Fruit fly (Drosophila melanogaster) whole organism, pupa: Measurements from ENCODE around the gene CG43367.
A peak's percentile ranks its signal among the peaks of the same experiment; 100 is the strongest.

Experiments used
- CG10348 ChIP-seq: fragments of 200-800 bp; sonication (Bioruptor generic); IDR thresholded peaks from 2 replicates; pipeline ENCODE4 v1.3.6; 2022; ENCODE audit warnings: missing biosample characterization, missing genetic modification characterization
- CG12605 ChIP-seq: fragments of 200-800 bp; sonication (Bioruptor generic); IDR thresholded peaks from 2 replicates; pipeline ENCODE4 v1.3.6; 2022; ENCODE audit warnings: missing biosample characterization, missing genetic modification characterization
- CG14655 ChIP-seq: fragments of 200-800 bp; sonication (Bioruptor generic); optimal IDR thresholded peaks from 3 replicates; lab custom pipeline; 2017; ENCODE audit warnings: mild to moderate bottlenecking, missing biosample characterization, missing genetic modification reagents, missing genetic modification characterization
- CG32121 ChIP-seq: fragments of 200-800 bp; sonication (Bioruptor generic); IDR thresholded peaks from 2 replicates; pipeline ENCODE4 v1.3.6; 2022; ENCODE audit warnings: missing biosample characterization, missing genetic modification characterization
- CG8159 ChIP-seq: fragments of 200-800 bp; sonication (Bioruptor generic); optimal IDR thresholded peaks from 3 replicates; lab custom pipeline; 2018; ENCODE audit warnings: missing biosample characterization, mild to moderate bottlenecking, missing genetic modification characterization, moderate library complexity
- D1 ChIP-seq: fragments of 200-800 bp; sonication (Bioruptor generic); optimal IDR thresholded peaks from 2 replicates; lab custom pipeline; 2018; ENCODE audit warnings: missing biosample characterization, mild to moderate bottlenecking, missing genetic modification characterization, moderate library complexity
- EcR ChIP-seq: fragments of 200-800 bp; sonication (Bioruptor generic); optimal IDR thresholded peaks from 3 replicates; lab custom pipeline; 2019; ENCODE audit warnings: missing biosample characterization, missing genetic modification characterization, mild to moderate bottlenecking, moderate library complexity, missing genetic modification reagents
- Ets98B ChIP-seq: fragments of 200-800 bp; sonication (Bioruptor generic); IDR thresholded peaks from 2 replicates; pipeline ENCODE4 v1.3.6; 2022; ENCODE audit warnings: missing biosample characterization, missing genetic modification characterization
- Snoo ChIP-seq: fragments of 200-800 bp; sonication (Bioruptor generic); optimal IDR thresholded peaks from 3 replicates; lab custom pipeline; 2017; ENCODE audit warnings: missing biosample characterization, mild to moderate bottlenecking, missing genetic modification characterization, inconsistent platforms

DNA sequence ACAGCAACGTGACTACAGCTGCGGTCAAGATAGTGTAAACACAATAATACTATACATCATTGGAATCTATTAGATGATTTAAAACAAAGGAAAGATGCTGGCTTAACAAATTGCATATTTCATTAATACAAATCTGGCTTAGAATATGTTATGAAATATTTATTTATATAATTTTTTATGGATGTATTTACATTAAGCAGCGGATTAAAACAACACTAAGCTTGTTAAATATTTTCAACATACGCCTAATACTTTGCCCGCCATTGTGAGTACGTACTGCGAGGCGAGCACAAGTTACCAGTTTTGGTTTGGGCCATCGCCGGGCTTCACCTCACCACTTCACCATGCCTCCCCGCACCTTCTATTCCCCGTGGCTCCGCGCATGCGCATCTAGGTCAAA is 76.1 kb downstream of the CG43367 start:
- TF ChIP-seq D1 = peak; percentile 66
- no peak; the same call in 1 of the 2 replicates for TF ChIP-seq Ets98B
- TF ChIP-seq Snoo (tag; lab: Kevin White, UChicago) = peak; percentile 76
- TF ChIP-seq CG8159 (tag; lab: Kevin White, UChicago) = peak; percentile 81
- TF ChIP-seq CG32121 = peak; percentile 63
- no peak for TF ChIP-seq EcR
- TF ChIP-seq CG10348 (GFP tag; lab: Robert Waterston, UW) = no peak
- TF ChIP-seq CG12605 (GFP tag; lab: Robert Waterston, UW) = peak; percentile 78
- peak; percentile 82 for TF ChIP-seq CG14655
